Fruit fly (Drosophila melanogaster) whole organism, embryonic: ENCODE data around the gene CG15145.
A peak's percentile ranks its signal among the peaks of the same experiment; 100 is the strongest.

Experiments used
- CG11504 ChIP-seq: fragments of 200-800 bp; sonication (Bioruptor generic); optimal IDR thresholded peaks from 3 replicates; lab custom pipeline; 2019; ENCODE audit warnings: missing biosample characterization, mild to moderate bottlenecking, missing genetic modification characterization, moderate library complexity
- CG11723 ChIP-seq: fragments of 200-800 bp; sonication (Bioruptor generic); optimal IDR thresholded peaks from 2 replicates; lab custom pipeline; 2017; ENCODE audit warnings: missing biosample characterization, mild to moderate bottlenecking, missing genetic modification characterization
- CG12236 ChIP-seq: fragments of 200-800 bp; sonication (Bioruptor generic); optimal IDR thresholded peaks from 2 replicates; lab custom pipeline; 2016; ENCODE audit warnings: missing biosample characterization, missing genetic modification characterization
- CG12391 ChIP-seq: fragments of 200-800 bp; sonication (Bioruptor generic); optimal IDR thresholded peaks from 3 replicates; lab custom pipeline; 2018; ENCODE audit warnings: missing biosample characterization, mild to moderate bottlenecking, missing genetic modification characterization, moderate library complexity
- CG13894 ChIP-seq: fragments of 200-800 bp; sonication (Bioruptor generic); optimal IDR thresholded peaks from 3 replicates; lab custom pipeline; 2018; ENCODE audit warnings: missing biosample characterization, mild to moderate bottlenecking, missing genetic modification characterization, moderate library complexity
- CG1647 ChIP-seq: fragments of 200-800 bp; sonication (Bioruptor generic); optimal IDR thresholded peaks from 3 replicates; lab custom pipeline; 2016; ENCODE audit warnings: missing biosample characterization, missing genetic modification characterization
- CG17186 ChIP-seq: fragments of 200-800 bp; sonication (Bioruptor generic); optimal IDR thresholded peaks from 3 replicates; lab custom pipeline; 2017; ENCODE audit warnings: missing biosample characterization, missing genetic modification reagents, missing genetic modification characterization
- CG18011 ChIP-seq: fragments of 200-800 bp; sonication (Bioruptor generic); optimal IDR thresholded peaks from 2 replicates; lab custom pipeline; 2017; ENCODE audit warnings: missing biosample characterization, missing genetic modification characterization, mild to moderate bottlenecking, moderate library complexity, missing genotype
- CG1832 ChIP-seq: fragments of 200-800 bp; sonication (Bioruptor generic); optimal IDR thresholded peaks from 2 replicates; lab custom pipeline; 2017; ENCODE audit warnings: missing biosample characterization, mild to moderate bottlenecking, missing genetic modification characterization, inconsistent platforms
- CG4360 ChIP-seq: fragments of 200-800 bp; sonication (Bioruptor generic); IDR thresholded peaks from 2 replicates; pipeline ENCODE4 v1.3.6; 2022; ENCODE audit warnings: missing biosample characterization, missing genetic modification characterization
- CG6654 ChIP-seq: fragments of 200-800 bp; sonication (Bioruptor generic); optimal IDR thresholded peaks from 2 replicates; lab custom pipeline; 2017; ENCODE audit warnings: missing biosample characterization, mild to moderate bottlenecking, missing genetic modification characterization
- CG8478 ChIP-seq: fragments of >200 bp; optimal IDR thresholded peaks from 2 replicates; lab custom pipeline; 2018
- CG8924 ChIP-seq: fragments of 200-800 bp; optimal IDR thresholded peaks from 3 replicates; lab custom pipeline; 2019; ENCODE audit warnings: missing biosample characterization, mild to moderate bottlenecking, missing genetic modification characterization, moderate library complexity
- CG9437 ChIP-seq: fragments of 200-800 bp; sonication (Bioruptor generic); optimal IDR thresholded peaks from 2 replicates; lab custom pipeline; 2018; ENCODE audit warnings: missing biosample characterization, mild to moderate bottlenecking, missing genetic modification characterization
- CoRest ChIP-seq: fragments of 200-800 bp; sonication (Bioruptor generic); optimal IDR thresholded peaks from 3 replicates; lab custom pipeline; 2018; ENCODE audit warnings: missing biosample characterization, mild to moderate bottlenecking, missing genetic modification characterization, moderate library complexity
- Dref ChIP-seq: fragments of 200-800 bp; sonication (Bioruptor generic); IDR thresholded peaks from 2 replicates; pipeline ENCODE4 v1.3.6; 2022; ENCODE audit warnings: missing biosample characterization, missing genetic modification characterization
- Hand ChIP-seq: fragments of 200-800 bp; sonication (Bioruptor generic); optimal IDR thresholded peaks from 2 replicates; lab custom pipeline; 2017; ENCODE audit warnings: mild to moderate bottlenecking, missing biosample characterization, missing genetic modification reagents, missing genetic modification characterization
- Hr51 ChIP-seq, 2 experiments: fragments of 200-800 bp; sonication (Bioruptor generic); optimal IDR thresholded peaks; 2 replicates in 1 of 2; 3 replicates in 1 of 2; lab custom pipeline; 2016 to 2018; ENCODE audit warnings: missing biosample characterization in 2 of 2, missing genetic modification characterization in 2 of 2, mild to moderate bottlenecking in 1 of 2, moderate library complexity in 1 of 2
- Jarid2 ChIP-seq: fragments of 200-800 bp; sonication (Bioruptor generic); optimal IDR thresholded peaks from 3 replicates; lab custom pipeline; 2017; ENCODE audit warnings: mild to moderate bottlenecking, missing biosample characterization, missing genetic modification reagents, missing genetic modification characterization
- Kr ChIP-seq: fragments of 200-800 bp; sonication (Bioruptor generic); optimal IDR thresholded peaks from 2 replicates; lab custom pipeline; 2017; ENCODE audit warnings: missing biosample characterization, mild to moderate bottlenecking, missing genetic modification characterization
- MBD-R2 ChIP-seq: fragments of 200-800 bp; sonication (Bioruptor generic); IDR thresholded peaks from 2 replicates; pipeline ENCODE4 v1.3.6; 2022; ENCODE audit warnings: missing biosample characterization, missing genetic modification characterization
- MESR4 ChIP-seq: fragments of 200-800 bp; sonication (Bioruptor generic); optimal IDR thresholded peaks from 2 replicates; lab custom pipeline; 2018; ENCODE audit warnings: missing biosample characterization, mild to moderate bottlenecking, missing genetic modification characterization, moderate library complexity
- MTF-1 ChIP-seq: fragments of 200-800 bp; sonication (Bioruptor generic); optimal IDR thresholded peaks from 2 replicates; lab custom pipeline; 2018; ENCODE audit warnings: missing biosample characterization, mild to moderate bottlenecking, missing genetic modification characterization, borderline replicate concordance
- Myb ChIP-seq: fragments of 200-800 bp; sonication (Bioruptor generic); optimal IDR thresholded peaks from 2 replicates; lab custom pipeline; 2016; ENCODE audit warnings: missing biosample characterization, missing genetic modification characterization
- Side ChIP-seq: fragments of 200-800 bp; sonication (Bioruptor generic); optimal IDR thresholded peaks from 2 replicates; lab custom pipeline; 2016; ENCODE audit warnings: missing biosample characterization, missing genetic modification characterization
- ac ChIP-seq: fragments of 200-800 bp; sonication (Bioruptor generic); optimal IDR thresholded peaks from 3 replicates; lab custom pipeline; 2017; ENCODE audit warnings: missing biosample characterization, mild to moderate bottlenecking, missing genetic modification characterization
- amos ChIP-seq: fragments of 200-800 bp; sonication (Bioruptor generic); IDR thresholded peaks from 2 replicates; pipeline ENCODE4 v1.3.6; 2022; ENCODE audit warnings: missing biosample characterization, missing genetic modification characterization; ENCODE audit not compliant: partially characterized antibody
- chinmo ChIP-seq: fragments of 200-800 bp; sonication (Bioruptor generic); IDR thresholded peaks from 4 replicates; pipeline ENCODE4 v1.3.6; 2022; ENCODE audit warnings: missing biosample characterization, missing genetic modification characterization; ENCODE audit not compliant: partially characterized antibody
- ci ChIP-seq: fragments of 200-800 bp; sonication (Bioruptor generic); IDR thresholded peaks from 3 replicates; pipeline ENCODE4 v1.3.6; 2022; ENCODE audit warnings: missing biosample characterization, missing genetic modification characterization
- danr ChIP-seq: fragments of 200-800 bp; sonication (Bioruptor generic); IDR thresholded peaks from 2 replicates; pipeline ENCODE4 v1.3.6; 2022; ENCODE audit warnings: missing biosample characterization, missing genetic modification characterization
- fd3F ChIP-seq: fragments of 200-800 bp; sonication (Bioruptor generic); optimal IDR thresholded peaks from 2 replicates; lab custom pipeline; 2018; ENCODE audit warnings: missing biosample characterization, mild to moderate bottlenecking, missing genetic modification characterization, moderate library complexity
- gcm2 ChIP-seq: fragments of 200-800 bp; sonication (Bioruptor generic); optimal IDR thresholded peaks from 2 replicates; lab custom pipeline; 2016; ENCODE audit warnings: missing biosample characterization, missing genetic modification characterization
- jumu ChIP-seq: fragments of 200-800 bp; sonication (Bioruptor generic); optimal IDR thresholded peaks from 3 replicates; lab custom pipeline; 2016; ENCODE audit warnings: missing biosample characterization, missing genetic modification characterization
- lola ChIP-seq, 3 experiments: fragments of >200 bp in 2 of 3; fragments of 200-800 bp in 1 of 3; sonication (Bioruptor generic) in 1 of 3; optimal IDR thresholded peaks; 2 replicates each; lab custom pipeline; 2017 to 2019; ENCODE audit warnings: missing biosample characterization in 3 of 3, missing genetic modification characterization in 3 of 3, mild to moderate bottlenecking in 1 of 3, moderate library complexity in 1 of 3
- oc ChIP-seq: fragments of 200-800 bp; sonication (Bioruptor generic); optimal IDR thresholded peaks from 2 replicates; lab custom pipeline; 2018; ENCODE audit warnings: missing biosample characterization, mild to moderate bottlenecking, missing genetic modification characterization, moderate library complexity
- pan ChIP-seq, 4 experiments: fragments of >200 bp in 3 of 4; fragments of 200-800 bp in 1 of 4; sonication (Bioruptor generic) in 1 of 4; optimal IDR thresholded peaks in 3 of 4; IDR thresholded peaks in 1 of 4; 2 replicates each; pipeline versions ENCODE4 v1.3.6 to Lab custom; 2017 to 2022; ENCODE audit warnings: missing biosample characterization in 2 of 4, missing genetic modification characterization in 2 of 4, mixed read lengths in 1 of 4
- pfk ChIP-seq: fragments of 200-800 bp; sonication (Bioruptor generic); optimal IDR thresholded peaks from 2 replicates; lab custom pipeline; 2018; ENCODE audit warnings: missing biosample characterization, mild to moderate bottlenecking, missing genetic modification characterization, moderate library complexity
- phol ChIP-seq: fragments of 200-800 bp; sonication (Bioruptor generic); optimal IDR thresholded peaks from 3 replicates; lab custom pipeline; 2018; ENCODE audit warnings: missing biosample characterization, mild to moderate bottlenecking, missing genetic modification characterization, moderate library complexity
- prd ChIP-seq, 3 experiments: fragments of >200 bp in 2 of 3; fragments of 200-800 bp in 1 of 3; sonication (Bioruptor generic) in 1 of 3; optimal IDR thresholded peaks in 2 of 3; IDR thresholded peaks in 1 of 3; 2 replicates in 2 of 3; 3 replicates in 1 of 3; pipeline versions ENCODE4 v1.3.6 to Lab custom; 2017 to 2022; ENCODE audit warnings: missing biosample characterization in 1 of 3, missing genetic modification characterization in 1 of 3
- pzg ChIP-seq: fragments of 200-800 bp; sonication (Bioruptor generic); optimal IDR thresholded peaks from 3 replicates; lab custom pipeline; 2018; ENCODE audit warnings: missing biosample characterization, mild to moderate bottlenecking, missing genetic modification characterization, moderate library complexity
- slou ChIP-seq: fragments of 200-800 bp; sonication (Bioruptor generic); optimal IDR thresholded peaks from 3 replicates; lab custom pipeline; 2016; ENCODE audit warnings: missing biosample characterization, missing genetic modification characterization
- stc ChIP-seq: fragments of 200-800 bp; sonication (Bioruptor generic); IDR thresholded peaks from 2 replicates; pipeline ENCODE4 v1.3.6; 2022; ENCODE audit warnings: missing biosample characterization, missing genetic modification characterization
- tin ChIP-seq: fragments of 200-800 bp; sonication (Bioruptor generic); optimal IDR thresholded peaks from 3 replicates; lab custom pipeline; 2016; ENCODE audit warnings: missing biosample characterization, missing genetic modification characterization
- tll ChIP-seq, 2 experiments: fragments of 200-800 bp in 1 of 2; fragments of >200 bp in 1 of 2; sonication (Bioruptor generic) in 1 of 2; optimal IDR thresholded peaks; 2 replicates each; lab custom pipeline; 2017 to 2019; ENCODE audit warnings: missing biosample characterization in 2 of 2, missing genetic modification characterization in 2 of 2, mild to moderate bottlenecking in 1 of 2, moderate library complexity in 1 of 2
- tna ChIP-seq: fragments of 200-800 bp; sonication (Bioruptor generic); IDR thresholded peaks from 2 replicates; pipeline ENCODE4 v1.3.6; 2022; ENCODE audit warnings: missing biosample characterization, missing genetic modification characterization; ENCODE audit not compliant: partially characterized antibody
- z ChIP-seq: fragments of 200-800 bp; sonication (Bioruptor generic); IDR thresholded peaks from 3 replicates; pipeline ENCODE4 v1.3.6; 2022; ENCODE audit warnings: missing biosample characterization, missing genetic modification characterization

The CG15145 gene

DNA sequence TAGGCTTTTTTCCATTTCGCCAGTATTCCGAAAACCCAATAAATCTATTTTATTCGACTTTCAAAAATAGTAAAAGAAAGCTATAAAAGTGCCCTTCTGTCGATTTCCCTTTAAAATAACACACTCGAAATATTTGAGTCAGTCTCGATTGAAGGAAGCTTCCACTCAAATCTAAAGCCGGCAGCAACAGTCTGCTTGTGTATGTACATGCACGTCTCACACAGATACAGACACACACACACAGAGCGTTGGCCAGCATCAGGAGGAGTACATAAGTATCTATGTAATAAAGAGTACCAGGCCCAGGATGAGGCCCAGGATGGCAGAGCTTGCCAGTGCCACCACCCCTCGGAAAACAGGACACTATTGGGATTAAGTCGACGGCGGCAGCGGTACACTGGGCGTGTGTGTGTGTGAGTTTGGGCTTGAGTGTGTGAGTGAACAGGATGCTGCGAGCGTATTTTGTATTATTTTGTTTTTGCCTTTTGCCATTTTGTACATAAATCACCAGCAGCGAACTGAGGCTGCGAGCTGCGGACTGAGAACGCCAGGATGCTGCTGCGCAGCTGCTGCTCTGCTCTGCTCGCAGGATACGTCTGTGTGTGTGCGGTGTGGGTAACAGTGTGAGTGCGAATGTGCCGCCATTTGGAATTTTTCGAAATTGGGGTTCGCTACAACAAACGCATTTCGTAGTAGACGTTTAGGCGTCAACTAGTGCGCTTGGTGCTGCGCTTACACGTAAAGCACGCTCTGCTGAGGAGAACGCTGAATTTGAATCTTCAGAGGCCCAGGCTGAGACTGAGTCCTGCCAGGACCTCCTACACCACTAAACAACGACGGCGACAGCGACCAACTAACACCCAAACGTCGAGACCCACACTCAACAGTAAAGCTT is 28.3 kb upstream of the CG15145 start (continued):
- TF ChIP-seq pan (optimal IDR thresholded peaks at IDR 0.05; lab: Kevin White, UChicago), result no peak
- no peak for TF ChIP-seq pan (GFP tag; optimal IDR thresholded peaks at IDR 0.05 in 1 of 2, IDR thresholded peaks at IDR 0.05 in 1 of 2)
- TF ChIP-seq Kr (GFP tag; lab: Kevin White, UChicago), result no peak
- no peak for TF ChIP-seq slou (GFP tag; lab: Kevin White, UChicago)
- no peak for TF ChIP-seq MBD-R2 (GFP tag; lab: Robert Waterston, UW)
- no peak for TF ChIP-seq CG4360 (GFP tag; lab: Robert Waterston, UW)
- TF ChIP-seq amos (GFP tag; lab: Robert Waterston, UW), result no peak
- TF ChIP-seq tna (GFP tag; lab: Robert Waterston, UW), result no peak
- no peak for TF ChIP-seq stc (GFP tag; lab: Robert Waterston, UW)
- TF ChIP-seq CG8478 (lab: Kevin White, UChicago), result no peak
- peak; percentile 56 for TF ChIP-seq CG11504 (tag; lab: Kevin White, UChicago)
- TF ChIP-seq chinmo (GFP tag; lab: Robert Waterston, UW), result 0 out of 4 replicates have a peak, but pooled peaks have one; percentile 52
- TF ChIP-seq tin, result no peak
- TF ChIP-seq ac (GFP tag; lab: Kevin White, UChicago), result no peak
- peak in 1 of 2 experiments; percentile 13 for TF ChIP-seq Hr51 (GFP tag; optimal IDR thresholded peaks at IDR 0.05; lab: Kevin White, UChicago)
- no peak for TF ChIP-seq tll (GFP tag; optimal IDR thresholded peaks at IDR 0.05; lab: Kevin White, UChicago)
- TF ChIP-seq pzg (GFP tag; lab: Kevin White, UChicago), result no peak
- TF ChIP-seq Hand, result no peak
- no peak for TF ChIP-seq fd3F (GFP tag; lab: Kevin White, UChicago)
- TF ChIP-seq prd (optimal IDR thresholded peaks at IDR 0.05; lab: Kevin White, UChicago), result no peak
- TF ChIP-seq prd (GFP tag; IDR thresholded peaks at IDR 0.05; lab: Robert Waterston, UW), result no peak
- TF ChIP-seq CG9437 (GFP tag; lab: Kevin White, UChicago), result no peak
- TF ChIP-seq ci (GFP tag; lab: Robert Waterston, UW), result peak; percentile 34; the same call in 1 of the 3 replicates
- no peak for TF ChIP-seq Side
- TF ChIP-seq gcm2 (GFP tag; lab: Kevin White, UChicago), result no peak
- TF ChIP-seq CG8924 (tag; lab: Kevin White, UChicago), result no peak
- no peak for TF ChIP-seq CG11723 (GFP tag; lab: Kevin White, UChicago)
- no peak for TF ChIP-seq Dref (GFP tag; lab: Robert Waterston, UW)
- no peak for TF ChIP-seq CG17186 (GFP tag; lab: Kevin White, UChicago)
- TF ChIP-seq CG1832 (GFP tag; lab: Kevin White, UChicago), result no peak
- peak; percentile 62 for TF ChIP-seq phol (tag; lab: Kevin White, UChicago)
- TF ChIP-seq pfk (GFP tag; lab: Kevin White, UChicago), result no peak
- peak; percentile 92 for TF ChIP-seq z (GFP tag; lab: Robert Waterston, UW)
- no peak for TF ChIP-seq lola (GFP tag; optimal IDR thresholded peaks at IDR 0.05; lab: Kevin White, UChicago)
- TF ChIP-seq Jarid2 (GFP tag; lab: Kevin White, UChicago), result peak; percentile 0
- TF ChIP-seq MTF-1 (GFP tag; lab: Kevin White, UChicago), result no peak
- TF ChIP-seq CG6654, result no peak
- TF ChIP-seq oc (tag; lab: Kevin White, UChicago), result peak; percentile 10
- no peak for TF ChIP-seq danr (GFP tag; lab: Robert Waterston, UW)
- no peak for TF ChIP-seq Myb (GFP tag; lab: Kevin White, UChicago)
- no peak for TF ChIP-seq CG12236 (GFP tag; lab: Kevin White, UChicago)
- no peak for TF ChIP-seq CG1647 (GFP tag; lab: Kevin White, UChicago)
- TF ChIP-seq jumu (GFP tag; lab: Kevin White, UChicago), result no peak
- TF ChIP-seq CG13894 (tag; lab: Kevin White, UChicago), result peak; percentile 39
- TF ChIP-seq CG12391, result no peak
- no peak for TF ChIP-seq CG18011 (GFP tag; lab: Kevin White, UChicago)
- TF ChIP-seq CoRest (tag; lab: Kevin White, UChicago), result no peak
- no peak for TF ChIP-seq MESR4 (GFP tag; lab: Kevin White, UChicago)
